Worm (Caenorhabditis elegans): Measurements from ENCODE around the gene efl-3.

ce11 chrII:8411002-8411401 lies 1.5 kb upstream of the efl-3 start:
- TF ChIP-seq ama-1 (optimal IDR thresholded peaks at IDR 0.05): no peak
- no peak for TF ChIP-seq fkh-10 (GFP tag; optimal IDR thresholded peaks at IDR 0.05)
- no peak for TF ChIP-seq ceh-2 (tag; optimal IDR thresholded peaks at IDR 0.05)
- TF ChIP-seq nhr-11 (tag; optimal IDR thresholded peaks at IDR 0.05): no peak
- no peak for TF ChIP-seq npax-4 (tag; optimal IDR thresholded peaks at IDR 0.05)
- TF ChIP-seq che-1 (tag; optimal IDR thresholded peaks at IDR 0.05): no peak
- TF ChIP-seq pha-4 (tag; optimal IDR thresholded peaks at IDR 0.05): no peak
- no peak for TF ChIP-seq hlh-13 (GFP tag; optimal IDR thresholded peaks at IDR 0.05)
- TF ChIP-seq ceh-30 (tag; optimal IDR thresholded peaks at IDR 0.05): no peak
- TF ChIP-seq sox-4 (tag; optimal IDR thresholded peaks at IDR 0.05): no peak
- TF ChIP-seq pqm-1 (tag; optimal IDR thresholded peaks at IDR 0.05): no peak
- no peak for TF ChIP-seq dve-1 (tag; optimal IDR thresholded peaks at IDR 0.05)
